Worm (Caenorhabditis elegans) whole organism, young adult: ENCODE data around the gene Y48E1B.3.
A peak's percentile ranks its signal among the peaks of the same experiment; 100 is the strongest.

Source experiments
- B0261.1 ChIP-seq: sonication (generic microtip); optimal IDR thresholded peaks from 2 replicates; lab custom pipeline; 2016; ENCODE audit warnings: mild to moderate bottlenecking, missing genetic modification characterization, moderate library complexity, missing compliant biosample characterization
- F10E7.11 ChIP-seq: sonication (generic microtip); optimal IDR thresholded peaks from 2 replicates; lab custom pipeline; 2017; ENCODE audit warnings: mild to moderate bottlenecking, missing genetic modification characterization, moderate library complexity, missing compliant biosample characterization
- F49E8.2 ChIP-seq: sonication (generic microtip); optimal IDR thresholded peaks from 3 replicates; lab custom pipeline; 2017; ENCODE audit warnings: missing genetic modification characterization, mild to moderate bottlenecking, missing compliant biosample characterization, antibody characterized with exemption, moderate library complexity; ENCODE audit not compliant: insufficient read depth
- F57C9.4 ChIP-seq: sonication (generic microtip); optimal IDR thresholded peaks from 2 replicates; lab custom pipeline; 2017; ENCODE audit warnings: mild to moderate bottlenecking, missing genetic modification characterization, missing compliant biosample characterization
- K12H6.12 ChIP-seq: fragments of 200-800 bp; sonication (Bioruptor generic); optimal IDR thresholded peaks from 2 replicates; lab custom pipeline; 2018; ENCODE audit warnings: mild to moderate bottlenecking, missing genetic modification characterization, missing compliant biosample characterization
- Y53G8AR.9 ChIP-seq: fragments of 200-800 bp; sonication (Bioruptor generic); conservative IDR thresholded peaks from 2 replicates; pipeline ENCODE4 v1.3.6; 2022; ENCODE audit warnings: missing genetic modification reagents, missing genetic modification characterization, missing compliant biosample characterization
- akir-1 ChIP-seq: fragments of 200-800 bp; sonication (Bioruptor generic); optimal IDR thresholded peaks from 2 replicates; lab custom pipeline; 2018; ENCODE audit warnings: mild to moderate bottlenecking, missing genetic modification characterization, moderate library complexity, missing compliant biosample characterization
- ama-1 ChIP-seq, 3 experiments: fragments of 150-350 bp in 1 of 3; sonication (generic microtip) in 2 of 3; optimal IDR thresholded peaks; 2 replicates each; lab custom pipeline; 2014 to 2018; ENCODE audit warnings: missing biosample characterization in 2 of 3, missing genetic modification characterization in 2 of 3, missing genetic modification reagents in 2 of 3
- aptf-2 ChIP-seq: fragments of 200-800 bp; sonication (Bioruptor generic); conservative IDR thresholded peaks from 2 replicates; pipeline ENCODE4 v1.3.6; 2022; ENCODE audit warnings: missing genetic modification reagents, missing genetic modification characterization, missing compliant biosample characterization
- aptf-3 ChIP-seq: fragments of 200-800 bp; sonication (Bioruptor generic); IDR thresholded peaks from 2 replicates; pipeline ENCODE4 v1.3.6; 2022; ENCODE audit warnings: missing genetic modification characterization, missing compliant biosample characterization
- athp-1 ChIP-seq: sonication (generic microtip); optimal IDR thresholded peaks from 2 replicates; lab custom pipeline; 2017; ENCODE audit warnings: mild to moderate bottlenecking, missing genetic modification characterization, missing compliant biosample characterization
- attf-6 ChIP-seq: fragments of 200-800 bp; sonication (Bioruptor generic); IDR thresholded peaks from 2 replicates; pipeline ENCODE4 v1.3.6; 2022; ENCODE audit warnings: missing genetic modification reagents, missing genetic modification characterization, missing compliant biosample characterization
- bed-1 ChIP-seq: fragments of 200-800 bp; sonication (Bioruptor generic); IDR thresholded peaks from 2 replicates; pipeline ENCODE4 v1.3.6; 2022; ENCODE audit warnings: missing genetic modification reagents, missing genetic modification characterization, missing compliant biosample characterization
- bed-2 ChIP-seq: fragments of 200-800 bp; sonication (Bioruptor generic); IDR thresholded peaks from 2 replicates; pipeline ENCODE4 v1.3.6; 2022; ENCODE audit warnings: missing genetic modification reagents, missing genetic modification characterization, missing compliant biosample characterization
- dox-1 ChIP-seq: fragments of 200-800 bp; sonication (Bioruptor generic); IDR thresholded peaks from 2 replicates; pipeline ENCODE4 v1.3.6; 2022; ENCODE audit warnings: missing genetic modification reagents, missing genetic modification characterization, missing compliant biosample characterization
- egl-44 ChIP-seq: fragments of 200-800 bp; sonication (Bioruptor generic); IDR thresholded peaks from 2 replicates; pipeline ENCODE4 v1.3.6; 2022; ENCODE audit warnings: missing genetic modification reagents, missing genetic modification characterization, missing compliant biosample characterization
- ekl-4 ChIP-seq: fragments of 200-800 bp; sonication (Bioruptor generic); IDR thresholded peaks from 2 replicates; pipeline ENCODE4 v1.3.6; 2022; ENCODE audit warnings: missing genetic modification reagents, missing genetic modification characterization, missing compliant biosample characterization
- fkh-3 ChIP-seq: sonication (generic microtip); optimal IDR thresholded peaks from 2 replicates; lab custom pipeline; 2016; ENCODE audit warnings: mild to moderate bottlenecking, missing genetic modification characterization, missing compliant biosample characterization
- hlh-12 ChIP-seq: sonication (generic microtip); optimal IDR thresholded peaks from 2 replicates; lab custom pipeline; 2016; ENCODE audit warnings: missing genetic modification characterization, missing compliant biosample characterization
- lag-1 ChIP-seq: fragments of 200-800 bp; sonication (Bioruptor generic); IDR thresholded peaks from 2 replicates; pipeline ENCODE4 v1.3.6; 2022; ENCODE audit warnings: missing genetic modification reagents, missing genetic modification characterization, missing compliant biosample characterization
- let-607 ChIP-seq, 2 experiments: fragments of 200-800 bp in 1 of 2; sonication (Bioruptor generic) in 1 of 2; sonication (generic microtip) in 1 of 2; optimal IDR thresholded peaks; 2 replicates each; lab custom pipeline; 2016 to 2018; ENCODE audit warnings: mild to moderate bottlenecking in 2 of 2, missing compliant biosample characterization in 2 of 2, missing genetic modification characterization in 2 of 2, moderate library complexity in 2 of 2, missing genotype in 1 of 2
- lin-26 ChIP-seq: fragments of 200-800 bp; sonication (Bioruptor generic); IDR thresholded peaks from 2 replicates; pipeline ENCODE4 v1.3.6; 2022; ENCODE audit warnings: missing genetic modification reagents, missing genetic modification characterization, missing compliant biosample characterization
- lsl-1 ChIP-seq: fragments of 200-800 bp; sonication (Bioruptor generic); optimal IDR thresholded peaks from 2 replicates; lab custom pipeline; 2018; ENCODE audit warnings: mild to moderate bottlenecking, missing genetic modification characterization, moderate library complexity, missing compliant biosample characterization
- madf-3 ChIP-seq: fragments of 200-800 bp; sonication (Bioruptor generic); IDR thresholded peaks from 2 replicates; pipeline ENCODE4 v1.3.6; 2022; ENCODE audit warnings: missing genetic modification reagents, missing genetic modification characterization, missing compliant biosample characterization
- madf-8 ChIP-seq: fragments of 200-800 bp; sonication (Bioruptor generic); conservative IDR thresholded peaks from 2 replicates; pipeline ENCODE4 v1.3.6; 2022; ENCODE audit warnings: missing genetic modification reagents, missing genetic modification characterization, missing compliant biosample characterization
- mcd-1 ChIP-seq: fragments of 200-800 bp; sonication (Bioruptor generic); IDR thresholded peaks from 2 replicates; pipeline ENCODE4 v1.3.6; 2022; ENCODE audit warnings: missing genetic modification reagents, missing genetic modification characterization, missing compliant biosample characterization
- mes-4 ChIP-seq: sonication (generic microtip); optimal IDR thresholded peaks from 2 replicates; lab custom pipeline; 2016; ENCODE audit warnings: missing genotype, missing genetic modification characterization, missing compliant biosample characterization
- nhr-179 ChIP-seq: sonication (generic microtip); optimal IDR thresholded peaks from 2 replicates; lab custom pipeline; 2016; ENCODE audit warnings: mild to moderate bottlenecking, missing genetic modification characterization, missing compliant biosample characterization
- nhr-80 ChIP-seq: sonication (generic microtip); optimal IDR thresholded peaks from 2 replicates; lab custom pipeline; 2016; ENCODE audit warnings: missing genetic modification characterization, missing compliant biosample characterization
- sdz-38 ChIP-seq: sonication (generic microtip); optimal IDR thresholded peaks from 2 replicates; lab custom pipeline; 2016; ENCODE audit warnings: missing genotype, missing genetic modification characterization, missing compliant biosample characterization
- snpc-3.4 ChIP-seq: sonication (generic microtip); optimal IDR thresholded peaks from 2 replicates; lab custom pipeline; 2017; ENCODE audit warnings: missing genetic modification characterization, mild to moderate bottlenecking, missing compliant biosample characterization, antibody characterized with exemption, moderate library complexity, missing genotype, missing genetic modification reagents
- sptf-2 ChIP-seq: fragments of 200-800 bp; sonication (Bioruptor generic); optimal IDR thresholded peaks from 2 replicates; lab custom pipeline; 2018; ENCODE audit warnings: mild to moderate bottlenecking, missing genetic modification characterization, missing compliant biosample characterization
- tbp1 ChIP-seq: fragments of 200-800 bp; sonication (Bioruptor generic); optimal IDR thresholded peaks from 2 replicates; lab custom pipeline; 2018; ENCODE audit warnings: mild to moderate bottlenecking, missing genetic modification characterization, missing compliant biosample characterization
- tbx-9 ChIP-seq: sonication (generic microtip); optimal IDR thresholded peaks from 2 replicates; lab custom pipeline; 2016; ENCODE audit warnings: borderline replicate concordance, missing genetic modification characterization, inconsistent platforms, missing compliant biosample characterization
- unc-130 ChIP-seq: sonication (generic microtip); optimal IDR thresholded peaks from 2 replicates; lab custom pipeline; 2016; ENCODE audit warnings: missing genetic modification reagents, missing genetic modification characterization, missing compliant biosample characterization
- zfh-2 ChIP-seq: fragments of 200-800 bp; sonication (Bioruptor generic); conservative IDR thresholded peaks from 2 replicates; pipeline ENCODE4 v1.3.6; 2022; ENCODE audit warnings: missing genetic modification reagents, missing genetic modification characterization, missing compliant biosample characterization
- ztf-25 ChIP-seq: fragments of 200-800 bp; sonication (Bioruptor generic); IDR thresholded peaks from 2 replicates; pipeline ENCODE4 v1.3.6; 2022; ENCODE audit warnings: missing genetic modification reagents, missing genetic modification characterization, missing compliant biosample characterization
- ztf-3 ChIP-seq: fragments of 200-800 bp; sonication (Bioruptor generic); optimal IDR thresholded peaks from 2 replicates; lab custom pipeline; 2018; ENCODE audit warnings: mild to moderate bottlenecking, missing genetic modification characterization, missing compliant biosample characterization

Gene Y48E1B.3

DNA sequence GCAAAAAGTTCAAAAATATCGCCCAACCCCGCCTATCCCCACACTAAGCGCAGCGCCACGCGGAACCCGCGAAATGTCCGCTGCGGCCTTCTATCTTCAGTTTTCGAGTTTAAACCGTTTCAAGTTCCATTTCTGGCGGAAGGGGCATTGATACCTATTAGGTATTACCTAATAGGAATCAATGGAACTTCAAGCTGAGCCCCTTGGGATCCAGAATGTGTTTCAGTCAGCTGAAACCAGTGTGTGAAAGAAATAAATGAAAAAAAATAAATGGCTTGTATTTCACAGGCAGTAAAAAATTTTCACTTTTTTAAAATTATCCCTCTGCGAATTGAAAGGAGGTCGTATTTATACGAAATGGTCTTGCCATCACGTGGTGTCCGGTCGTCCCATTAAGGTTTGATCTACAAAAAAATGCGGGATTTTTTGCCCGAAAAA, 46.6 kb downstream of the Y48E1B.3 start (continued):
- no peak for TF ChIP-seq B0261.1 (tag; lab: Kevin White, UChicago)
- TF ChIP-seq madf-8 (GFP tag; lab: Robert Waterston, UW): peak; percentile 48
- peak; percentile 91 for TF ChIP-seq ekl-4
- no peak for TF ChIP-seq bed-1 (GFP tag; lab: Robert Waterston, UW)
- no peak for TF ChIP-seq aptf-2
- TF ChIP-seq athp-1 (tag; lab: Kevin White, UChicago): peak; percentile 93
- 0 out of 2 replicates have a peak, but pooled peaks have one; percentile 17 for TF ChIP-seq ztf-25
- TF ChIP-seq tbx-9: no peak
- TF ChIP-seq sptf-2: peak; percentile 85
- no peak for TF ChIP-seq nhr-80 (tag; lab: Kevin White, UChicago)
- peak; percentile 93 for TF ChIP-seq F49E8.2
- TF ChIP-seq lsl-1 (GFP tag; lab: Kevin White, UChicago): peak; percentile 81
- peak; percentile 87 for TF ChIP-seq dox-1 (GFP tag; lab: Robert Waterston, UW)
- no peak for TF ChIP-seq nhr-179 (tag; lab: Kevin White, UChicago)
- TF ChIP-seq Y53G8AR.9 (GFP tag; lab: Robert Waterston, UW): peak; percentile 70
- no peak for TF ChIP-seq ztf-3 (GFP tag; lab: Kevin White, UChicago)
- peak; percentile 97 for TF ChIP-seq attf-6
- TF ChIP-seq mcd-1 (GFP tag; lab: Robert Waterston, UW): peak; percentile 62
- no peak for TF ChIP-seq hlh-12 (tag; lab: Kevin White, UChicago)
- peak; percentile 94 for TF ChIP-seq lin-26 (GFP tag; lab: Robert Waterston, UW)
- TF ChIP-seq madf-3: 0 out of 2 replicates have a peak, but pooled peaks have one; percentile 29
- TF ChIP-seq let-607 (tag; optimal IDR thresholded peaks at IDR 0.05; lab: Kevin White, UChicago): no peak

- TF ChIP-seq bed-2 (GFP tag; lab: Robert Waterston, UW) (no peak), lag-1 (no peak), sdz-38 (no peak), snpc-3.4 (tag; lab: Kevin White, UChicago) (no peak), tbp1 (GFP tag; lab: Kevin White, UChicago) (no peak), K12H6.12 (tag; lab: Kevin White, UChicago) (no peak), hlh-12 (tag; lab: Kevin White, UChicago) (no peak), F57C9.4 (tag; lab: Kevin White, UChicago) (no peak), fkh-3 (no peak), F10E7.11 (tag; lab: Kevin White, UChicago) (no peak), aptf-2 (no peak), ama-1 (optimal IDR thresholded peaks at IDR 0.05; lab: Kevin White, UChicago) (no peak), ama-1 (GFP tag; optimal IDR thresholded peaks at IDR 0.05; lab: Kevin White, UChicago) (no peak), aptf-3 (GFP tag; lab: Robert Waterston, UW) (no peak), egl-44 (GFP tag; lab: Robert Waterston, UW) (no peak), akir-1 (GFP tag; lab: Kevin White, UChicago) (no peak), unc-130 (GFP tag; lab: Kevin White, UChicago) (no peak)
- TF ChIP-seq, all 124 proteins: peak for 0
Observed at ce11 chrII:13517600-13517999, 50.2 kb downstream of the Y48E1B.3 start, which contains the start of gene sre-45. Gene sre-45, plus strand, starts transcription at chrII:13517900.

- TF ChIP-seq let-607 (tag; optimal IDR thresholded peaks at IDR 0.05; lab: Kevin White, UChicago) (no peak), mes-4 (tag; lab: Kevin White, UChicago) (no peak), zfh-2 (GFP tag; lab: Robert Waterston, UW) (peak; percentile 55; the same call in 1 of the 2 replicates)
- TF ChIP-seq, all 124 proteins: peak for 1
Observed at ce11 chrII:13515813-13516212, 52.0 kb downstream of the Y48E1B.3 start.
